Worm (Caenorhabditis elegans): ENCODE data around the gene slc-46A.

The slc-46A gene

ce11 chrIV:5317106-5317505, 1.9 kb upstream of the slc-46A start (continued):
- peak; percentile 61 for TF ChIP-seq snu-23 (GFP tag; optimal IDR thresholded peaks at IDR 0.05)
- peak in 1 of 2 experiments; percentile 24 for TF ChIP-seq lsy-2 (tag; optimal IDR thresholded peaks at IDR 0.05)
- no peak for TF ChIP-seq lir-3 (tag; optimal IDR thresholded peaks at IDR 0.05; ENCODE audit: poor library complexity)
- peak; percentile 5 to 30 for TF ChIP-seq efl-1 (optimal IDR thresholded peaks at IDR 0.05)
- no peak for TF ChIP-seq efl-1 (GFP tag; optimal IDR thresholded peaks at IDR 0.05 in 1 of 2)
- TF ChIP-seq zip-4 (GFP tag; optimal IDR thresholded peaks at IDR 0.05) = no peak
- peak; percentile 47 for TF ChIP-seq elt-2 (tag; optimal IDR thresholded peaks at IDR 0.05)
- TF ChIP-seq elt-3 (tag; optimal IDR thresholded peaks at IDR 0.05) = peak in 1 of 6 experiments; percentile 62
- no peak for TF ChIP-seq sox-4 (tag; optimal IDR thresholded peaks at IDR 0.05)

ce11 chrIV:5326144-5326543, 7.1 kb downstream of the slc-46A start, which contains the start of gene Y4C6B.4:
TSS of gene Y4C6B.4 (plus strand) at chrIV:5326444.
- TF ChIP-seq lin-15B (tag; optimal IDR thresholded peaks at IDR 0.05) = no peak
- no peak for TF ChIP-seq fkh-4 (tag; optimal IDR thresholded peaks at IDR 0.05; ENCODE audit: borderline replicate concordance)
- no peak for TF ChIP-seq nhr-77 (tag; optimal IDR thresholded peaks at IDR 0.05)
- no peak for TF ChIP-seq pag-3 (tag; optimal IDR thresholded peaks at IDR 0.05; ENCODE audit: borderline replicate concordance, insufficient read depth)
- TF ChIP-seq ets-5 (GFP tag; IDR thresholded peaks at IDR 0.05) = no peak
- no peak for TF ChIP-seq tlp-1 (tag; optimal IDR thresholded peaks at IDR 0.05)

ce11 chrIV:5332178-5332577, 13.1 kb downstream of the slc-46A start, which contains the start of gene Y4C6B.3:
TSS of gene Y4C6B.3 (plus strand) at chrIV:5332478.
- TF ChIP-seq xbp-1 (tag; optimal IDR thresholded peaks at IDR 0.05) = no peak
- TF ChIP-seq elt-3 (tag; optimal IDR thresholded peaks at IDR 0.05) = peak in 1 of 6 experiments; percentile 39
- no peak for TF ChIP-seq nhr-11 (tag; optimal IDR thresholded peaks at IDR 0.05)
- TF ChIP-seq nhr-85 (tag) = no peak
- TF ChIP-seq aly-2 (tag; optimal IDR thresholded peaks at IDR 0.05) = no peak
- no peak for TF ChIP-seq C34B4.2 (tag; optimal IDR thresholded peaks at IDR 0.05)
- TF ChIP-seq lin-39 (tag; optimal IDR thresholded peaks at IDR 0.05) = no peak

- peak; percentile 55 for TF ChIP-seq nhr-85 (tag)
- TF ChIP-seq rnt-1 (tag; optimal IDR thresholded peaks at IDR 0.05) = no peak
- peak; percentile 8 for TF ChIP-seq nhr-20 (tag; optimal IDR thresholded peaks at IDR 0.05)
- no peak for TF ChIP-seq fos-1 (tag; optimal IDR thresholded peaks at IDR 0.05)
- no peak for TF ChIP-seq tbx-2 (tag; optimal IDR thresholded peaks at IDR 0.05)
- peak; percentile 76 for TF ChIP-seq blmp-1 (tag; optimal IDR thresholded peaks at IDR 0.05)
- no peak for TF ChIP-seq fkh-8 (tag; optimal IDR thresholded peaks at IDR 0.05)
- no peak for TF ChIP-seq lir-3 (tag; optimal IDR thresholded peaks at IDR 0.05; ENCODE audit: poor library complexity)
- TF ChIP-seq elt-3 (tag; optimal IDR thresholded peaks at IDR 0.05) = peak in 2 of 6 experiments; percentile 65 to 78
- no peak for TF ChIP-seq efl-1 (optimal IDR thresholded peaks at IDR 0.05)
- TF ChIP-seq efl-1 (GFP tag; optimal IDR thresholded peaks at IDR 0.05 in 1 of 2) = no peak
- peak in 1 of 2 experiments; percentile 38 for TF ChIP-seq lin-35 (GFP tag; optimal IDR thresholded peaks at IDR 0.05)
- TF ChIP-seq efl-3 (GFP tag; optimal IDR thresholded peaks at IDR 0.05) = no peak
Measured at ce11 chrIV:5333484-5333883, 14.4 kb downstream of the slc-46A start.

ce11 chrIV:5334518-5334917, 15.5 kb downstream of the slc-46A start:
- peak; percentile 43 to 63 for TF ChIP-seq efl-1 (optimal IDR thresholded peaks at IDR 0.05)
- peak; percentile 49 to 95 for TF ChIP-seq efl-1 (GFP tag; optimal IDR thresholded peaks at IDR 0.05 in 1 of 2)
- TF ChIP-seq nhr-71 (tag; optimal IDR thresholded peaks at IDR 0.05) = peak; percentile 69
- TF ChIP-seq C16A3.4 (tag; optimal IDR thresholded peaks at IDR 0.05) = peak; percentile 64
- TF ChIP-seq alr-1 (tag; optimal IDR thresholded peaks at IDR 0.05; ENCODE audit: borderline replicate concordance) = no peak
- TF ChIP-seq dsc-1 (tag; optimal IDR thresholded peaks at IDR 0.05) = peak; percentile 56
- TF ChIP-seq ces-1 (GFP tag; optimal IDR thresholded peaks at IDR 0.05) = no peak
- TF ChIP-seq C34B4.2 (tag; optimal IDR thresholded peaks at IDR 0.05) = no peak
- peak; percentile 65 for TF ChIP-seq nhr-19 (GFP tag; conservative IDR thresholded peaks at IDR 0.05)
- TF ChIP-seq pqm-1 (tag; optimal IDR thresholded peaks at IDR 0.05) = no peak
- peak; percentile 29 for TF ChIP-seq pax-3 (tag; optimal IDR thresholded peaks at IDR 0.05)
- TF ChIP-seq blmp-1 (tag; optimal IDR thresholded peaks at IDR 0.05) = peak; percentile 23
- peak in 1 of 2 experiments; percentile 51 for TF ChIP-seq mdl-1 (tag; optimal IDR thresholded peaks at IDR 0.05)
- peak; percentile 41 for TF ChIP-seq nhr-77 (tag; optimal IDR thresholded peaks at IDR 0.05)
- TF ChIP-seq fkh-10 (GFP tag; optimal IDR thresholded peaks at IDR 0.05) = peak; percentile 55
- TF ChIP-seq unc-86 (tag; optimal IDR thresholded peaks at IDR 0.05) = peak; percentile 11
- TF ChIP-seq C04F5.9 (tag; optimal IDR thresholded peaks at IDR 0.05) = no peak
- TF ChIP-seq tlp-1 (tag; optimal IDR thresholded peaks at IDR 0.05) = no peak
- no peak for TF ChIP-seq zip-4 (GFP tag; optimal IDR thresholded peaks at IDR 0.05)
- TF ChIP-seq nhr-47 (tag; optimal IDR thresholded peaks at IDR 0.05) = peak; percentile 79
- TF ChIP-seq hlh-4 (tag; optimal IDR thresholded peaks at IDR 0.05) = no peak
- peak; percentile 50 for TF ChIP-seq irx-1 (tag; optimal IDR thresholded peaks at IDR 0.05)
- peak; percentile 13 for TF ChIP-seq vab-15 (tag; optimal IDR thresholded peaks at IDR 0.05)

All from whole organism, L1 larva.